Fruit fly (Drosophila melanogaster): Measurements from ENCODE around the gene CheB38c.

Gene CheB38c

dm6 chr2L:20775941-20776340 lies 44.7 kb downstream of the CheB38c start:
- TF ChIP-seq pan (optimal IDR thresholded peaks at IDR 0.05) (peak; percentile 56), brk (GFP tag; optimal IDR thresholded peaks at IDR 0.05) (no peak)

dm6 chr2L:20774464-20774863 lies 46.2 kb downstream of the CheB38c start:
- TF ChIP-seq Dfd (GFP tag; optimal IDR thresholded peaks at IDR 0.05) (no peak), Sp1 (GFP tag; optimal IDR thresholded peaks at IDR 0.05) (no peak), Hr78 (GFP tag; optimal IDR thresholded peaks at IDR 0.05) (no peak), sv (GFP tag; optimal IDR thresholded peaks at IDR 0.05) (no peak), Abd-B (GFP tag; optimal IDR thresholded peaks at IDR 0.05) (no peak), Vsx2 (GFP tag; optimal IDR thresholded peaks at IDR 0.05; ENCODE audit: partially characterized antibody) (no peak), CrebA (GFP tag; optimal IDR thresholded peaks at IDR 0.05; ENCODE audit: borderline replicate concordance) (no peak), dmrt93B (GFP tag; optimal IDR thresholded peaks at IDR 0.05) (no peak), CG9705 (GFP tag; optimal IDR thresholded peaks at IDR 0.05) (no peak), h (GFP tag; optimal IDR thresholded peaks at IDR 0.05) (no peak), OdsH (GFP tag; optimal IDR thresholded peaks at IDR 0.05) (no peak), dl (GFP tag; optimal IDR thresholded peaks at IDR 0.05; ENCODE audit: insufficient read depth in 1 of 2, partially characterized antibody in 2 of 2) (no peak), rgr (GFP tag; optimal IDR thresholded peaks at IDR 0.05) (no peak), dsf (GFP tag; optimal IDR thresholded peaks at IDR 0.05; ENCODE audit: borderline replicate concordance) (no peak), brk (GFP tag; optimal IDR thresholded peaks at IDR 0.05) (no peak), ey (GFP tag; optimal IDR thresholded peaks at IDR 0.05) (no peak)

dm6 chr2L:20773453-20774054 lies 47.1 kb downstream of the CheB38c start:
- no peak for TF ChIP-seq Jra (GFP tag; optimal IDR thresholded peaks at IDR 0.05)
- TF ChIP-seq rgr (GFP tag; optimal IDR thresholded peaks at IDR 0.05): no peak
- no peak for TF ChIP-seq tai (GFP tag; optimal IDR thresholded peaks at IDR 0.05)
- TF ChIP-seq lola (GFP tag; optimal IDR thresholded peaks at IDR 0.05): no peak
- no peak for TF ChIP-seq Mio (GFP tag; optimal IDR thresholded peaks at IDR 0.05)
- TF ChIP-seq dsf (GFP tag; optimal IDR thresholded peaks at IDR 0.05; ENCODE audit: borderline replicate concordance): no peak
- TF ChIP-seq CG9705 (GFP tag; optimal IDR thresholded peaks at IDR 0.05): no peak
- no peak for TF ChIP-seq HLH106 (tag; optimal IDR thresholded peaks at IDR 0.05)
- TF ChIP-seq OdsH (GFP tag; optimal IDR thresholded peaks at IDR 0.05): no peak
- no peak for TF ChIP-seq Rel (GFP tag; optimal IDR thresholded peaks at IDR 0.05)
- TF ChIP-seq Rel (tag; optimal IDR thresholded peaks at IDR 0.05): peak; percentile 95
- TF ChIP-seq foxo (GFP tag; optimal IDR thresholded peaks at IDR 0.05): no peak
- peak; percentile 75 for TF ChIP-seq CrebA (GFP tag; optimal IDR thresholded peaks at IDR 0.05; ENCODE audit: borderline replicate concordance)
- TF ChIP-seq dmrt93B (GFP tag; optimal IDR thresholded peaks at IDR 0.05): no peak
- TF ChIP-seq Dif (GFP tag; optimal IDR thresholded peaks at IDR 0.05; ENCODE audit: partially characterized antibody): no peak
- peak in 1 of 2 experiments; percentile 50 for TF ChIP-seq dl (GFP tag; optimal IDR thresholded peaks at IDR 0.05; ENCODE audit: insufficient read depth in 1 of 2, partially characterized antibody in 2 of 2)
- no peak for TF ChIP-seq jim (GFP tag; optimal IDR thresholded peaks at IDR 0.05)
- TF ChIP-seq Sp1 (GFP tag; optimal IDR thresholded peaks at IDR 0.05): peak; percentile 42
- no peak for TF ChIP-seq brk (GFP tag; optimal IDR thresholded peaks at IDR 0.05)

- no peak for TF ChIP-seq N (GFP tag; optimal IDR thresholded peaks at IDR 0.05)
- no peak for TF ChIP-seq Myc (optimal IDR thresholded peaks at IDR 0.05)
- TF ChIP-seq rgr (GFP tag; optimal IDR thresholded peaks at IDR 0.05): peak; percentile 68
- TF ChIP-seq OdsH (GFP tag; optimal IDR thresholded peaks at IDR 0.05): peak; percentile 11
- TF ChIP-seq jim (GFP tag; optimal IDR thresholded peaks at IDR 0.05): peak; percentile 65
- TF ChIP-seq HLH106 (tag; optimal IDR thresholded peaks at IDR 0.05): peak; percentile 41
- no peak for TF ChIP-seq dsf (GFP tag; optimal IDR thresholded peaks at IDR 0.05; ENCODE audit: borderline replicate concordance)
- TF ChIP-seq CG32264 (GFP tag; optimal IDR thresholded peaks at IDR 0.05): no peak
- no peak for TF ChIP-seq Hr78 (GFP tag; optimal IDR thresholded peaks at IDR 0.05)
- peak; percentile 57 for TF ChIP-seq br (GFP tag; optimal IDR thresholded peaks at IDR 0.05)
- TF ChIP-seq psq (GFP tag; optimal IDR thresholded peaks at IDR 0.05): peak; percentile 45
- peak; percentile 36 for TF ChIP-seq dmrt93B (GFP tag; optimal IDR thresholded peaks at IDR 0.05)
- peak; percentile 19 for TF ChIP-seq Jra (GFP tag; optimal IDR thresholded peaks at IDR 0.05)
- TF ChIP-seq h (GFP tag; optimal IDR thresholded peaks at IDR 0.05): peak; percentile 65
- TF ChIP-seq brk (GFP tag; optimal IDR thresholded peaks at IDR 0.05): no peak
- TF ChIP-seq CrebA (GFP tag; optimal IDR thresholded peaks at IDR 0.05; ENCODE audit: borderline replicate concordance): no peak
- peak; percentile 2 for TF ChIP-seq Hnf4 (GFP tag; optimal IDR thresholded peaks at IDR 0.05)
- peak in 1 of 2 experiments; percentile 14 for TF ChIP-seq foxo (GFP tag; optimal IDR thresholded peaks at IDR 0.05)
- peak; percentile 79 for TF ChIP-seq Hr83 (GFP tag; optimal IDR thresholded peaks at IDR 0.05; ENCODE audit: poor library complexity, severe bottlenecking)
- peak; percentile 65 for TF ChIP-seq Sp1 (GFP tag; optimal IDR thresholded peaks at IDR 0.05)
- TF ChIP-seq Rel (GFP tag; optimal IDR thresholded peaks at IDR 0.05): no peak
- peak; percentile 65 for TF ChIP-seq Rel (tag; optimal IDR thresholded peaks at IDR 0.05)
- no peak for TF ChIP-seq woc (GFP tag; optimal IDR thresholded peaks at IDR 0.05)
- TF ChIP-seq CG9705 (GFP tag; optimal IDR thresholded peaks at IDR 0.05): peak; percentile 26
These were observed 50.4 kb downstream of the CheB38c start, which contains the start of gene cad for dm6 chr2L:20770242-20770769. Gene cad, plus strand, starts transcription at chr2L:20770731.

Measured in whole organism, wandering third instar larva.